Worm (Caenorhabditis elegans) whole organism, L4 larva: ENCODE data around the gene catp-4.

ENCODE experiments used
- D1046.2 ChIP-seq: fragments of 200-800 bp; sonication (Bioruptor generic); IDR thresholded peaks from 2 replicates; pipeline ENCODE4 v1.3.6; 2022; ENCODE audit warnings: missing genetic modification characterization, missing compliant biosample characterization
- F10B5.3 ChIP-seq: sonication (generic microtip); optimal IDR thresholded peaks from 2 replicates; lab custom pipeline; 2016; ENCODE audit warnings: mild to moderate bottlenecking, missing genetic modification characterization, missing compliant biosample characterization
- F26F4.8 ChIP-seq: fragments of 200-800 bp; sonication (Bioruptor generic); conservative IDR thresholded peaks from 2 replicates; pipeline ENCODE4 v1.3.6; 2022; ENCODE audit warnings: missing genetic modification characterization, missing compliant biosample characterization
- F49E8.2 ChIP-seq: sonication (generic microtip); optimal IDR thresholded peaks from 2 replicates; lab custom pipeline; 2016; ENCODE audit warnings: missing compliant biosample characterization, mild to moderate bottlenecking, missing genetic modification characterization, borderline replicate concordance
- R02D3.7 ChIP-seq: fragments of 150-350 bp; sonication (generic microtip); optimal IDR thresholded peaks from 3 replicates; lab custom pipeline; 2014; ENCODE audit warnings: missing biosample characterization, missing genetic modification characterization
- Y105C5A.15 ChIP-seq: fragments of 200-800 bp; sonication (Bioruptor generic); IDR thresholded peaks from 2 replicates; pipeline ENCODE4 v1.3.6; 2022; ENCODE audit warnings: missing genetic modification characterization, missing compliant biosample characterization
- Y48G9A.11 ChIP-seq: fragments of 200-800 bp; sonication (Bioruptor generic); IDR thresholded peaks from 2 replicates; pipeline ENCODE4 v1.3.6; 2022; ENCODE audit warnings: missing genetic modification reagents, missing genetic modification characterization, missing compliant biosample characterization
- Y5F2A.4 ChIP-seq: fragments of 200-800 bp; sonication (Bioruptor generic); optimal IDR thresholded peaks from 2 replicates; lab custom pipeline; 2018; ENCODE audit warnings: mild to moderate bottlenecking, missing genetic modification characterization, missing compliant biosample characterization
- Y75B8A.6 ChIP-seq: fragments of 200-800 bp; sonication (Bioruptor generic); IDR thresholded peaks from 2 replicates; pipeline ENCODE4 v1.3.6; 2022; ENCODE audit warnings: missing genetic modification reagents, missing genetic modification characterization, missing compliant biosample characterization
- ama-1 ChIP-seq: fragments of 150-350 bp; optimal IDR thresholded peaks from 2 replicates; lab custom pipeline; 2014; ENCODE audit warnings: inconsistent platforms, mixed read lengths
- ceh-62 ChIP-seq: sonication (generic microtip); optimal IDR thresholded peaks from 2 replicates; lab custom pipeline; 2017; ENCODE audit warnings: missing biosample characterization, missing genetic modification characterization
- ces-1 ChIP-seq: fragments of 150-350 bp; sonication (generic microtip); optimal IDR thresholded peaks from 4 replicates; lab custom pipeline; 2014; ENCODE audit warnings: missing biosample characterization, missing genetic modification reagents, missing genetic modification characterization
- ctbp-1 ChIP-seq: fragments of 200-800 bp; sonication (Bioruptor generic); IDR thresholded peaks from 2 replicates; pipeline ENCODE4 v1.3.6; 2022; ENCODE audit warnings: missing genetic modification reagents, missing genetic modification characterization, missing compliant biosample characterization
- daf-16 ChIP-seq, 3 experiments: sonication (generic microtip); optimal IDR thresholded peaks; 2 replicates each; lab custom pipeline; 2016 to 2017; ENCODE audit warnings: missing genetic modification characterization in 3 of 3, missing genetic modification reagents in 3 of 3, mild to moderate bottlenecking in 2 of 3, missing compliant biosample characterization in 2 of 3, missing biosample characterization in 1 of 3, moderate library complexity in 1 of 3
- daf-19 ChIP-seq: fragments of 200-800 bp; sonication (Bioruptor generic); conservative IDR thresholded peaks from 2 replicates; pipeline ENCODE4 v1.3.6; 2022; ENCODE audit warnings: missing genetic modification characterization, missing compliant biosample characterization
- daf-8 ChIP-seq: fragments of 200-800 bp; sonication (Bioruptor generic); IDR thresholded peaks from 2 replicates; pipeline ENCODE4 v1.3.6; 2022; ENCODE audit warnings: missing genetic modification characterization, missing compliant biosample characterization
- dmd-6 ChIP-seq: fragments of 200-800 bp; sonication (Bioruptor generic); IDR thresholded peaks from 2 replicates; pipeline ENCODE4 v1.3.6; 2022; ENCODE audit warnings: missing genetic modification reagents, missing genetic modification characterization, missing compliant biosample characterization
- dmd-8 ChIP-seq: fragments of 200-800 bp; sonication (Bioruptor generic); IDR thresholded peaks from 2 replicates; pipeline ENCODE4 v1.3.6; 2022; ENCODE audit warnings: missing genetic modification characterization, missing compliant biosample characterization
- dpl-1 ChIP-seq: fragments of 150-350 bp; optimal IDR thresholded peaks from 2 replicates; lab custom pipeline; 2014; ENCODE audit warnings: missing biosample characterization, missing genetic modification reagents, missing genetic modification characterization
- duxl-1 ChIP-seq: sonication (generic microtip); optimal IDR thresholded peaks from 2 replicates; lab custom pipeline; 2016; ENCODE audit warnings: mild to moderate bottlenecking, missing genetic modification characterization, moderate library complexity, missing compliant biosample characterization; ENCODE audit not compliant: poor library complexity
- dve-1 ChIP-seq: sonication (generic microtip); optimal IDR thresholded peaks from 2 replicates; lab custom pipeline; 2017; ENCODE audit warnings: antibody characterized with exemption, mild to moderate bottlenecking, missing genetic modification characterization, missing compliant biosample characterization; ENCODE audit not compliant: insufficient read depth
- egl-27 ChIP-seq: sonication (generic microtip); optimal IDR thresholded peaks from 3 replicates; lab custom pipeline; 2017; ENCODE audit warnings: missing biosample characterization, missing genetic modification reagents, missing genetic modification characterization
- egl-43 ChIP-seq: fragments of 200-800 bp; sonication (Bioruptor generic); IDR thresholded peaks from 2 replicates; pipeline ENCODE4 v1.3.6; 2022; ENCODE audit warnings: missing genetic modification reagents, missing genetic modification characterization, missing compliant biosample characterization
- fkh-10 ChIP-seq: fragments of 150-350 bp; optimal IDR thresholded peaks from 2 replicates; lab custom pipeline; 2014; ENCODE audit warnings: missing biosample characterization, missing genetic modification reagents, missing genetic modification characterization
- fos-1 ChIP-seq: fragments of 150-350 bp; optimal IDR thresholded peaks from 2 replicates; lab custom pipeline; 2014; ENCODE audit warnings: missing biosample characterization, missing genetic modification characterization
- hif-1 ChIP-seq, 2 experiments: sonication (generic microtip); optimal IDR thresholded peaks; 2 replicates each; lab custom pipeline; 2016 to 2017; ENCODE audit warnings: missing compliant biosample characterization in 2 of 2, missing genetic modification characterization in 2 of 2, missing genetic modification reagents in 2 of 2, missing genotype in 2 of 2, mild to moderate bottlenecking in 1 of 2
- hlh-11 ChIP-seq: fragments of 200-800 bp; sonication (Bioruptor generic); optimal IDR thresholded peaks from 2 replicates; lab custom pipeline; 2018; ENCODE audit warnings: mild to moderate bottlenecking, missing genetic modification characterization, missing compliant biosample characterization
- hlh-30 ChIP-seq: sonication (generic microtip); optimal IDR thresholded peaks from 2 replicates; lab custom pipeline; 2017; ENCODE audit warnings: antibody characterized with exemption, mild to moderate bottlenecking, missing genetic modification characterization, missing compliant biosample characterization; ENCODE audit not compliant: insufficient read depth
- lim-7 ChIP-seq: fragments of 200-800 bp; sonication (Bioruptor generic); IDR thresholded peaks from 2 replicates; pipeline ENCODE4 v1.3.6; 2022; ENCODE audit warnings: missing genetic modification characterization, missing compliant biosample characterization
- lin-13 ChIP-seq: fragments of 150-350 bp; optimal IDR thresholded peaks from 2 replicates; lab custom pipeline; 2014; ENCODE audit warnings: missing biosample characterization, missing genetic modification reagents, missing genetic modification characterization
- lin-15B ChIP-seq: fragments of 150-350 bp; sonication (generic microtip); optimal IDR thresholded peaks from 3 replicates; lab custom pipeline; 2014; ENCODE audit warnings: missing biosample characterization, missing genetic modification characterization
- lin-29 ChIP-seq: fragments of 200-800 bp; sonication (Bioruptor generic); IDR thresholded peaks from 2 replicates; pipeline ENCODE4 v1.3.6; 2022; ENCODE audit warnings: missing genetic modification reagents, missing genetic modification characterization, missing compliant biosample characterization
- lin-38 ChIP-seq: fragments of 200-800 bp; sonication (Bioruptor generic); IDR thresholded peaks from 2 replicates; pipeline ENCODE4 v1.3.6; 2022; ENCODE audit warnings: missing genetic modification reagents, missing genetic modification characterization, missing compliant biosample characterization
- lin-39 ChIP-seq: fragments of 150-350 bp; optimal IDR thresholded peaks from 2 replicates; lab custom pipeline; 2014; ENCODE audit warnings: missing biosample characterization, missing genetic modification reagents, missing genetic modification characterization
- lsy-2 ChIP-seq, 2 experiments: fragments of 150-350 bp in 1 of 2; sonication (generic microtip) in 1 of 2; optimal IDR thresholded peaks; 2 replicates each; lab custom pipeline; 2014 to 2017; ENCODE audit warnings: missing biosample characterization in 2 of 2, missing genetic modification characterization in 2 of 2
- madf-9 ChIP-seq: fragments of 200-800 bp; sonication (Bioruptor generic); conservative IDR thresholded peaks from 2 replicates; pipeline ENCODE4 v1.3.6; 2022; ENCODE audit warnings: missing genetic modification reagents, missing genetic modification characterization, missing compliant biosample characterization
- mdt-29 ChIP-seq: fragments of 200-800 bp; sonication (Bioruptor generic); IDR thresholded peaks from 2 replicates; pipeline ENCODE4 v1.3.6; 2022; ENCODE audit warnings: missing genetic modification reagents, missing genetic modification characterization, missing compliant biosample characterization
- mes-2 ChIP-seq: sonication (generic microtip); optimal IDR thresholded peaks from 2 replicates; lab custom pipeline; 2016; ENCODE audit warnings: missing genotype, mild to moderate bottlenecking, missing genetic modification characterization, missing compliant biosample characterization; ENCODE audit not compliant: poor library complexity, severe bottlenecking
- mxl-3 ChIP-seq: fragments of 200-800 bp; sonication (Bioruptor generic); optimal IDR thresholded peaks from 2 replicates; lab custom pipeline; 2018; ENCODE audit warnings: mild to moderate bottlenecking, missing genetic modification characterization, missing compliant biosample characterization
- nhr-111 ChIP-seq: fragments of 200-800 bp; sonication (Bioruptor generic); optimal IDR thresholded peaks from 2 replicates; lab custom pipeline; 2018; ENCODE audit warnings: mild to moderate bottlenecking, missing genetic modification characterization, missing compliant biosample characterization
- nhr-237 ChIP-seq: sonication (generic microtip); optimal IDR thresholded peaks from 2 replicates; lab custom pipeline; 2017; ENCODE audit warnings: missing biosample characterization, missing genetic modification characterization
- nhr-41 ChIP-seq: fragments of 200-800 bp; sonication (Bioruptor generic); IDR thresholded peaks from 2 replicates; pipeline ENCODE4 v1.3.6; 2022; ENCODE audit warnings: missing genetic modification reagents, missing genetic modification characterization, missing compliant biosample characterization
- nhr-48 ChIP-seq: sonication (generic microtip); optimal IDR thresholded peaks from 2 replicates; lab custom pipeline; 2016; ENCODE audit warnings: mild to moderate bottlenecking, missing genetic modification characterization, missing compliant biosample characterization
- nhr-6 ChIP-seq: fragments of 150-350 bp; optimal IDR thresholded peaks from 2 replicates; lab custom pipeline; 2014; ENCODE audit warnings: missing biosample characterization, missing genetic modification characterization
- pqm-1 ChIP-seq: sonication (generic microtip); optimal IDR thresholded peaks from 2 replicates; lab custom pipeline; 2017; ENCODE audit warnings: missing biosample characterization, missing genetic modification characterization
- spr-1 ChIP-seq: sonication (generic microtip); optimal IDR thresholded peaks from 2 replicates; lab custom pipeline; 2016; ENCODE audit warnings: mild to moderate bottlenecking, missing genetic modification characterization, missing compliant biosample characterization
- tra-1 ChIP-seq: fragments of 200-800 bp; sonication (Bioruptor generic); IDR thresholded peaks from 2 replicates; pipeline ENCODE4 v1.3.6; 2022; ENCODE audit warnings: missing genetic modification reagents, missing genetic modification characterization, missing compliant biosample characterization
- unc-130 ChIP-seq: sonication (generic microtip); optimal IDR thresholded peaks from 2 replicates; lab custom pipeline; 2016; ENCODE audit warnings: missing genetic modification reagents, missing genetic modification characterization, missing compliant biosample characterization
- unc-39 ChIP-seq: sonication (generic microtip); optimal IDR thresholded peaks from 2 replicates; lab custom pipeline; 2017; ENCODE audit warnings: missing biosample characterization, missing genetic modification characterization
- zfp-2 ChIP-seq: sonication (generic microtip); optimal IDR thresholded peaks from 2 replicates; lab custom pipeline; 2016; ENCODE audit warnings: mild to moderate bottlenecking, missing genetic modification characterization, missing compliant biosample characterization
- zfp-3 ChIP-seq: fragments of 200-800 bp; sonication (Bioruptor generic); conservative IDR thresholded peaks from 2 replicates; pipeline ENCODE4 v1.3.6; 2022; ENCODE audit warnings: missing genetic modification reagents, missing genetic modification characterization, missing compliant biosample characterization

catp-4 gene

ce11 chrII:14598367-14598766 is 5.0 kb downstream of the catp-4 start (continued):
- TF ChIP-seq madf-9 (GFP tag; lab: Robert Waterston, UW) (no peak), egl-27 (tag; lab: Kevin White, UChicago) (no peak), hlh-30 (peak; percentile 97), duxl-1 (tag; lab: Kevin White, UChicago) (no peak), zfp-3 (GFP tag; lab: Robert Waterston, UW) (no peak), daf-16 (GFP tag; optimal IDR thresholded peaks at IDR 0.05; lab: Kevin White, UChicago) (peak; percentile 13 to 74), daf-16 (tag; optimal IDR thresholded peaks at IDR 0.05; lab: Kevin White, UChicago) (peak; percentile 90), ces-1 (GFP tag; lab: Kevin White, UChicago) (no peak), daf-8 (GFP tag; lab: Robert Waterston, UW) (no peak), mxl-3 (GFP tag; lab: Kevin White, UChicago) (no peak), ctbp-1 (GFP tag; lab: Robert Waterston, UW) (no peak), F26F4.8 (no peak), lin-15B (no peak), nhr-41 (no peak), unc-39 (no peak), nhr-48 (tag; lab: Kevin White, UChicago) (peak; percentile 68), F49E8.2 (tag; lab: Kevin White, UChicago) (no peak), dmd-6 (GFP tag; lab: Robert Waterston, UW) (peak; percentile 77), nhr-6 (tag; lab: Kevin White, UChicago) (peak; percentile 41), unc-130 (GFP tag; lab: Kevin White, UChicago) (no peak), spr-1 (tag; lab: Kevin White, UChicago) (no peak), hlh-11 (tag; lab: Kevin White, UChicago) (peak; percentile 91), daf-19 (no peak), zfp-2 (tag; lab: Kevin White, UChicago) (no peak), nhr-237 (tag; lab: Kevin White, UChicago) (no peak), nhr-111 (GFP tag; lab: Kevin White, UChicago) (no peak), egl-43 (GFP tag; lab: Robert Waterston, UW) (no peak), R02D3.7 (tag; lab: Kevin White, UChicago) (no peak), lin-13 (GFP tag; lab: Kevin White, UChicago) (peak; percentile 37), Y48G9A.11 (GFP tag; lab: Robert Waterston, UW) (no peak), lin-39 (tag; lab: Kevin White, UChicago) (no peak), F10B5.3 (tag; lab: Kevin White, UChicago) (no peak), D1046.2 (GFP tag; lab: Robert Waterston, UW) (no peak), ceh-62 (tag; lab: Kevin White, UChicago) (no peak), lin-38 (no peak), hif-1 (tag; optimal IDR thresholded peaks at IDR 0.05; lab: Kevin White, UChicago) (peak; percentile 36 to 76), dpl-1 (peak; percentile 21), Y75B8A.6 (GFP tag; lab: Robert Waterston, UW) (no peak), Y105C5A.15 (GFP tag; lab: Robert Waterston, UW) (no peak), tra-1 (GFP tag; lab: Robert Waterston, UW) (0 out of 2 replicates have a peak, but pooled peaks have one; percentile 29), lin-29 (no peak), lsy-2 (tag; optimal IDR thresholded peaks at IDR 0.05; lab: Kevin White, UChicago) (peak in 1 of 2 experiments; percentile 86), Y5F2A.4 (GFP tag; lab: Kevin White, UChicago) (no peak), fos-1 (tag; lab: Kevin White, UChicago) (no peak), lim-7 (GFP tag; lab: Robert Waterston, UW) (no peak), ama-1 (lab: Kevin White, UChicago) (no peak), pqm-1 (tag; lab: Kevin White, UChicago) (peak; percentile 45), fkh-10 (no peak), dve-1 (tag; lab: Kevin White, UChicago) (peak; percentile 99), dmd-8 (GFP tag; lab: Robert Waterston, UW) (no peak), mes-2 (peak; percentile 56), mdt-29 (GFP tag; lab: Robert Waterston, UW) (peak; percentile 92)
